Fruit fly (Drosophila melanogaster) whole organism, embryonic: ENCODE measurements around the gene CG42758.

Experiments
- Bgb ChIP-seq: fragments of 200-800 bp; sonication (Bioruptor generic); IDR thresholded peaks from 2 replicates; pipeline ENCODE4 v1.3.6; 2022; ENCODE audit warnings: missing biosample characterization, missing genetic modification characterization; ENCODE audit not compliant: partially characterized antibody
- CG10147 ChIP-seq: fragments of 200-800 bp; sonication (Bioruptor generic); optimal IDR thresholded peaks from 2 replicates; lab custom pipeline; 2019; ENCODE audit warnings: missing biosample characterization, mild to moderate bottlenecking, missing genetic modification characterization, moderate library complexity
- CG11085 ChIP-seq: fragments of 200-800 bp; sonication (Bioruptor generic); IDR thresholded peaks from 2 replicates; pipeline ENCODE4 v1.3.6; 2022; ENCODE audit warnings: missing biosample characterization, missing genetic modification characterization
- CG12219 ChIP-seq: fragments of 200-800 bp; sonication (Bioruptor generic); optimal IDR thresholded peaks from 3 replicates; lab custom pipeline; 2018; ENCODE audit warnings: missing biosample characterization, mild to moderate bottlenecking, missing genetic modification characterization
- CG12236 ChIP-seq: fragments of 200-800 bp; sonication (Bioruptor generic); optimal IDR thresholded peaks from 2 replicates; lab custom pipeline; 2016; ENCODE audit warnings: missing biosample characterization, missing genetic modification characterization
- CG1233 ChIP-seq: fragments of 200-800 bp; sonication (Bioruptor generic); optimal IDR thresholded peaks from 4 replicates; lab custom pipeline; 2018; ENCODE audit warnings: missing biosample characterization, mild to moderate bottlenecking, missing genetic modification characterization
- CG13894 ChIP-seq: fragments of 200-800 bp; sonication (Bioruptor generic); optimal IDR thresholded peaks from 3 replicates; lab custom pipeline; 2018; ENCODE audit warnings: missing biosample characterization, mild to moderate bottlenecking, missing genetic modification characterization, moderate library complexity
- CG1529 ChIP-seq: fragments of 200-800 bp; sonication (Bioruptor generic); optimal IDR thresholded peaks from 3 replicates; lab custom pipeline; 2018; ENCODE audit warnings: missing biosample characterization, missing genetic modification characterization
- CG15479 ChIP-seq: fragments of 200-800 bp; sonication (Bioruptor generic); optimal IDR thresholded peaks from 3 replicates; lab custom pipeline; 2019; ENCODE audit warnings: missing biosample characterization, mild to moderate bottlenecking, missing genetic modification characterization, moderate library complexity
- CG17328 ChIP-seq: fragments of 200-800 bp; sonication (Bioruptor generic); IDR thresholded peaks from 2 replicates; pipeline ENCODE4 v1.3.6; 2022; ENCODE audit warnings: missing biosample characterization, missing genetic modification characterization
- CG18599 ChIP-seq: fragments of 200-800 bp; sonication (Bioruptor generic); optimal IDR thresholded peaks from 3 replicates; lab custom pipeline; 2017; ENCODE audit warnings: missing biosample characterization, missing genetic modification characterization, mild to moderate bottlenecking, moderate library complexity, missing genetic modification reagents
- CG18619 ChIP-seq: fragments of 200-800 bp; sonication (Bioruptor generic); optimal IDR thresholded peaks from 3 replicates; lab custom pipeline; 2017; ENCODE audit warnings: missing biosample characterization, mild to moderate bottlenecking, missing genetic modification characterization
- CG18764 ChIP-seq: fragments of 200-800 bp; sonication (Bioruptor generic); optimal IDR thresholded peaks from 3 replicates; lab custom pipeline; 2016; ENCODE audit warnings: missing biosample characterization, missing genetic modification characterization
- CG2199 ChIP-seq: fragments of 200-800 bp; sonication (Bioruptor generic); IDR thresholded peaks from 3 replicates; pipeline ENCODE4 v1.3.6; 2022; ENCODE audit warnings: missing biosample characterization, missing genetic modification characterization
- CG4360 ChIP-seq: fragments of 200-800 bp; sonication (Bioruptor generic); IDR thresholded peaks from 2 replicates; pipeline ENCODE4 v1.3.6; 2022; ENCODE audit warnings: missing biosample characterization, missing genetic modification characterization
- CG6765 ChIP-seq: fragments of 200-800 bp; sonication (Bioruptor generic); optimal IDR thresholded peaks from 3 replicates; lab custom pipeline; 2017; ENCODE audit warnings: missing biosample characterization, mild to moderate bottlenecking, missing genetic modification characterization
- CG6854 ChIP-seq: fragments of 200-800 bp; sonication (Bioruptor generic); optimal IDR thresholded peaks from 3 replicates; lab custom pipeline; 2017; ENCODE audit warnings: missing biosample characterization, mild to moderate bottlenecking, missing genetic modification characterization
- CG7963 ChIP-seq: fragments of 200-800 bp; sonication (Bioruptor generic); IDR thresholded peaks from 3 replicates; pipeline ENCODE4 v1.3.6; 2022; ENCODE audit warnings: missing biosample characterization, missing genetic modification characterization; ENCODE audit not compliant: partially characterized antibody
- CHES-1-like ChIP-seq: fragments of 200-800 bp; sonication (Bioruptor generic); optimal IDR thresholded peaks from 2 replicates; lab custom pipeline; 2016; ENCODE audit warnings: missing biosample characterization, missing genetic modification characterization
- Dip2 ChIP-seq: fragments of 200-800 bp; sonication (Bioruptor generic); IDR thresholded peaks from 2 replicates; pipeline ENCODE4 v1.3.6; 2022; ENCODE audit warnings: missing biosample characterization, missing genetic modification characterization
- HLH4C ChIP-seq: fragments of 200-800 bp; sonication (Bioruptor generic); IDR thresholded peaks from 3 replicates; pipeline ENCODE4 v1.3.6; 2022; ENCODE audit warnings: missing biosample characterization, missing genetic modification characterization; ENCODE audit not compliant: partially characterized antibody
- HLHmδ ChIP-seq: fragments of 200-800 bp; sonication (Bioruptor generic); optimal IDR thresholded peaks from 2 replicates; lab custom pipeline; 2018; ENCODE audit warnings: missing biosample characterization, mild to moderate bottlenecking, missing genetic modification characterization, moderate library complexity
- Hand ChIP-seq: fragments of 200-800 bp; sonication (Bioruptor generic); optimal IDR thresholded peaks from 2 replicates; lab custom pipeline; 2017; ENCODE audit warnings: mild to moderate bottlenecking, missing biosample characterization, missing genetic modification reagents, missing genetic modification characterization
- Hsf ChIP-seq: fragments of 200-800 bp; sonication (Bioruptor generic); optimal IDR thresholded peaks from 3 replicates; lab custom pipeline; 2016; ENCODE audit warnings: missing biosample characterization, missing genetic modification characterization
- NC2β ChIP-seq: fragments of 200-800 bp; sonication (Bioruptor generic); optimal IDR thresholded peaks from 2 replicates; lab custom pipeline; 2016; ENCODE audit warnings: missing biosample characterization, missing genetic modification characterization
- Oli ChIP-seq: fragments of 200-800 bp; sonication (Bioruptor generic); optimal IDR thresholded peaks from 2 replicates; lab custom pipeline; 2018; ENCODE audit warnings: missing biosample characterization, mild to moderate bottlenecking, missing genetic modification characterization, moderate library complexity
- Ravus ChIP-seq: fragments of 200-800 bp; sonication (Bioruptor generic); IDR thresholded peaks from 2 replicates; pipeline ENCODE4 v1.3.6; 2022; ENCODE audit warnings: missing biosample characterization, missing genetic modification characterization
- Xrp1 ChIP-seq: fragments of 200-800 bp; sonication (Bioruptor generic); IDR thresholded peaks from 2 replicates; pipeline ENCODE4 v1.3.6; 2022; ENCODE audit warnings: missing biosample characterization, missing genetic modification characterization
- ara ChIP-seq: fragments of 200-800 bp; sonication (Bioruptor generic); IDR thresholded peaks from 2 replicates; pipeline ENCODE4 v1.3.6; 2022; ENCODE audit warnings: missing biosample characterization, missing genetic modification characterization
- bsh ChIP-seq, 2 experiments: fragments of 200-800 bp; sonication (Bioruptor generic); optimal IDR thresholded peaks; 2 replicates each; lab custom pipeline; 2017 to 2018; ENCODE audit warnings: mild to moderate bottlenecking in 2 of 2, missing biosample characterization in 2 of 2, missing genetic modification characterization in 2 of 2, moderate library complexity in 1 of 2
- cad ChIP-seq: fragments of >200 bp; optimal IDR thresholded peaks from 2 replicates; lab custom pipeline; 2017; ENCODE audit warnings: missing biosample characterization, missing genetic modification characterization
- cg ChIP-seq: fragments of 200-800 bp; sonication (Bioruptor generic); optimal IDR thresholded peaks from 3 replicates; lab custom pipeline; 2019; ENCODE audit warnings: missing biosample characterization, mild to moderate bottlenecking, missing genetic modification characterization, moderate library complexity
- chinmo ChIP-seq: fragments of 200-800 bp; sonication (Bioruptor generic); IDR thresholded peaks from 4 replicates; pipeline ENCODE4 v1.3.6; 2022; ENCODE audit warnings: missing biosample characterization, missing genetic modification characterization; ENCODE audit not compliant: partially characterized antibody
- ci ChIP-seq: fragments of 200-800 bp; sonication (Bioruptor generic); IDR thresholded peaks from 3 replicates; pipeline ENCODE4 v1.3.6; 2022; ENCODE audit warnings: missing biosample characterization, missing genetic modification characterization
- eve ChIP-seq, 2 experiments: fragments of >200 bp; optimal IDR thresholded peaks; 2 replicates each; lab custom pipeline; 2017; ENCODE audit warnings: missing biosample characterization in 2 of 2, missing genetic modification characterization in 2 of 2
- fd102C ChIP-seq: fragments of 200-800 bp; sonication (Bioruptor generic); optimal IDR thresholded peaks from 2 replicates; lab custom pipeline; 2018; ENCODE audit warnings: missing biosample characterization, mild to moderate bottlenecking, missing genetic modification characterization, moderate library complexity
- gfzf ChIP-seq: fragments of 200-800 bp; sonication (Bioruptor generic); optimal IDR thresholded peaks from 2 replicates; lab custom pipeline; 2016; ENCODE audit warnings: missing biosample characterization, mild to moderate bottlenecking, missing genetic modification characterization, moderate library complexity
- maf-S ChIP-seq: fragments of 200-800 bp; sonication (Bioruptor generic); optimal IDR thresholded peaks from 2 replicates; lab custom pipeline; 2016; ENCODE audit warnings: missing biosample characterization, missing genetic modification characterization
- mld ChIP-seq: fragments of 200-800 bp; sonication (Bioruptor generic); IDR thresholded peaks from 3 replicates; pipeline ENCODE4 v1.3.6; 2022; ENCODE audit warnings: missing biosample characterization, missing genetic modification characterization; ENCODE audit not compliant: partially characterized antibody
- nom ChIP-seq: fragments of 200-800 bp; sonication (Bioruptor generic); optimal IDR thresholded peaks from 2 replicates; lab custom pipeline; 2017; ENCODE audit warnings: missing biosample characterization, missing genetic modification characterization, mild to moderate bottlenecking, moderate library complexity, missing genetic modification reagents
- pan ChIP-seq, 4 experiments: fragments of >200 bp in 3 of 4; fragments of 200-800 bp in 1 of 4; sonication (Bioruptor generic) in 1 of 4; optimal IDR thresholded peaks in 3 of 4; IDR thresholded peaks in 1 of 4; 2 replicates each; pipeline versions ENCODE4 v1.3.6 to Lab custom; 2017 to 2022; ENCODE audit warnings: missing biosample characterization in 2 of 4, missing genetic modification characterization in 2 of 4, mixed read lengths in 1 of 4
- ranshi ChIP-seq: fragments of 200-800 bp; sonication (Bioruptor generic); IDR thresholded peaks from 2 replicates; pipeline ENCODE4 v1.3.6; 2022; ENCODE audit warnings: missing biosample characterization, missing genetic modification characterization
- row ChIP-seq: fragments of 200-800 bp; sonication (Bioruptor generic); IDR thresholded peaks from 3 replicates; pipeline ENCODE4 v1.3.6; 2022; ENCODE audit warnings: missing biosample characterization, missing genetic modification characterization
- scrt ChIP-seq: fragments of 200-800 bp; sonication (Bioruptor generic); optimal IDR thresholded peaks from 2 replicates; lab custom pipeline; 2018; ENCODE audit warnings: missing biosample characterization, mild to moderate bottlenecking, missing genetic modification characterization, moderate library complexity
- sens ChIP-seq: fragments of 200-800 bp; sonication (Bioruptor generic); peaks from one replicate; lab custom pipeline; 2016; ENCODE audit warnings: missing biosample characterization, missing genetic modification characterization
- slp2 ChIP-seq: fragments of 200-800 bp; sonication (Bioruptor generic); optimal IDR thresholded peaks from 2 replicates; lab custom pipeline; 2016; ENCODE audit warnings: missing biosample characterization, missing genetic modification characterization
- twi ChIP-seq: fragments of 200-800 bp; optimal IDR thresholded peaks from 2 replicates; lab custom pipeline; 2019; ENCODE audit warnings: missing biosample characterization, mild to moderate bottlenecking, missing genetic modification characterization, moderate library complexity
- unpg ChIP-seq: fragments of 200-800 bp; sonication (Bioruptor generic); optimal IDR thresholded peaks from 3 replicates; lab custom pipeline; 2018; ENCODE audit warnings: missing biosample characterization, mild to moderate bottlenecking, missing genetic modification characterization, moderate library complexity
- vfl ChIP-seq: fragments of 200-800 bp; sonication (Bioruptor generic); optimal IDR thresholded peaks from 2 replicates; lab custom pipeline; 2016; ENCODE audit warnings: missing biosample characterization, missing genetic modification characterization
- z ChIP-seq: fragments of 200-800 bp; sonication (Bioruptor generic); IDR thresholded peaks from 3 replicates; pipeline ENCODE4 v1.3.6; 2022; ENCODE audit warnings: missing biosample characterization, missing genetic modification characterization

CG42758 gene

DNA sequence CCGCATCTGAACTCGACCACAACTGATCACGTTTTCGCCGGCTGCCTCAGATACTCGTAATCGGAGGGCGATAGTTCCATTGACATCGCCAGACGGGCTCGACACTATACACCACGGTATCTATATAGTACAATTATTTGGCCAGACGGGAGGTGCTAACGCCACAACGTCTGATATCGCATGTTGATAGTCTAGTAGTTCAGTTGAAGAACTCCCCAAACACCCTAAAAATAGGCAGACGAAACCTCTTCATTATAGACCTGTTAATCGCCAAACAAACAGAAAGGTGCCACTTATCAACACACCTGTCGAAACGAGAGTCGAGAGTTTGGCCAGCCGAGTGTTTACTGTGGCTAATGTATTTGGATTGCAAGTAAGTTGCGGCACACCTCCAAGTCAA, 12.2 kb upstream of the CG42758 start (continued):
- TF ChIP-seq ranshi, result no peak; the same call in 1 of the 2 replicates
- no peak for TF ChIP-seq HLHmδ (GFP tag; lab: Kevin White, UChicago)
- TF ChIP-seq CG12219, result peak; percentile 63
- TF ChIP-seq CG6854 (GFP tag; lab: Kevin White, UChicago), result no peak
- TF ChIP-seq CG10147 (GFP tag; lab: Kevin White, UChicago), result peak; percentile 6
- TF ChIP-seq scrt, result peak; percentile 26
- no peak for TF ChIP-seq CG12236
- TF ChIP-seq CG18619 (GFP tag; lab: Kevin White, UChicago), result peak; percentile 24
- TF ChIP-seq Hand (GFP tag; lab: Kevin White, UChicago), result no peak
- TF ChIP-seq Bgb (GFP tag; lab: Robert Waterston, UW), result no peak
- no peak for TF ChIP-seq CG11085 (GFP tag; lab: Robert Waterston, UW)
- TF ChIP-seq slp2, result no peak
- no peak for TF ChIP-seq ara (GFP tag; lab: Robert Waterston, UW)
- TF ChIP-seq Oli (tag; lab: Kevin White, UChicago), result peak; percentile 20
- TF ChIP-seq ci (GFP tag; lab: Robert Waterston, UW), result no peak; the same call in 2 of the 3 replicates
- TF ChIP-seq CHES-1-like (GFP tag; lab: Kevin White, UChicago), result no peak
- TF ChIP-seq Dip2 (GFP tag; lab: Robert Waterston, UW), result no peak
- no peak for TF ChIP-seq CG18764 (GFP tag; lab: Kevin White, UChicago)
- TF ChIP-seq CG17328, result no peak; the same call in 1 of the 2 replicates
- TF ChIP-seq CG13894 (tag; lab: Kevin White, UChicago), result peak; percentile 33
- no peak for TF ChIP-seq HLH4C (GFP tag; lab: Robert Waterston, UW)
- TF ChIP-seq CG15479 (GFP tag; lab: Kevin White, UChicago), result peak; percentile 0
- TF ChIP-seq CG6765 (GFP tag; lab: Kevin White, UChicago), result peak; percentile 55
- TF ChIP-seq gfzf, result peak; percentile 6
- no peak for TF ChIP-seq cad (GFP tag; lab: Kevin White, UChicago)
- TF ChIP-seq row (GFP tag; lab: Robert Waterston, UW), result peak; percentile 36; the same call in 2 of the 3 replicates
- TF ChIP-seq fd102C, result no peak
- peak; percentile 40 for TF ChIP-seq CG1529 (GFP tag; lab: Kevin White, UChicago)
- peak; percentile 3 for TF ChIP-seq NC2β (GFP tag; lab: Kevin White, UChicago)
- TF ChIP-seq CG7963, result no peak
- TF ChIP-seq mld (GFP tag; lab: Robert Waterston, UW), result no peak
- peak in 1 of 2 experiments; percentile 35 for TF ChIP-seq bsh (GFP tag; optimal IDR thresholded peaks at IDR 0.05; lab: Kevin White, UChicago)
- no peak for TF ChIP-seq maf-S (GFP tag; lab: Kevin White, UChicago)
- no peak for TF ChIP-seq Hsf

DNA sequence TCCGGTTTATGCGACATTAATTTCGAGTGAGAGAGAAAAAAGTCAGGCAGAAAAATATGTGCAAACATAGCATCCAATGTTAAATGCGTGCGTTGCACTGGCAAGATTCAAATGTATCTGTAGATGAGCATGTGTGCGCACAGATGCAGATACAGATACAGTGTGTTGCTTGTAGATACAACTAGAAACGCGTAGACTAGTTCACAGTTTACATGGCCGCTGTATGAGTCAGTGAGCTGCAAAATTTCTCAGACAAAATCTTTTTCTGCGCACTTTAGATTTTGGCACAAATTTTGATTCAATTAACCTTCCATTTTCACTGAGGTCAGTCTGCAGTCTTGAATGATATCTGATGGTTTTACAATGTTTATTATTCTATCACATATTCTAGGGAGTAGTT, 11.1 kb upstream of the CG42758 start:
- TF ChIP-seq z (GFP tag; lab: Robert Waterston, UW) (peak; percentile 37; the same call in 1 of the 3 replicates), CG1233 (peak; percentile 5), ci (GFP tag; lab: Robert Waterston, UW) (0 out of 3 replicates have a peak, but pooled peaks have one; percentile 27), cg (GFP tag; lab: Kevin White, UChicago) (peak; percentile 60), CG15479 (GFP tag; lab: Kevin White, UChicago) (peak; percentile 63), Ravus (GFP tag; lab: Robert Waterston, UW) (no peak), Xrp1 (0 out of 2 replicates have a peak, but pooled peaks have one; percentile 12), nom (GFP tag; lab: Kevin White, UChicago) (peak; percentile 1), chinmo (GFP tag; lab: Robert Waterston, UW) (0 out of 4 replicates have a peak, but pooled peaks have one; percentile 58), CG18599 (no peak), sens (peak; percentile 77), CG4360 (GFP tag; lab: Robert Waterston, UW) (0 out of 2 replicates have a peak, but pooled peaks have one; percentile 36), twi (tag; lab: Kevin White, UChicago) (peak; percentile 33), CG2199 (GFP tag; lab: Robert Waterston, UW) (0 out of 3 replicates have a peak, but pooled peaks have one; percentile 30), unpg (GFP tag; lab: Kevin White, UChicago) (no peak), pan (optimal IDR thresholded peaks at IDR 0.05; lab: Kevin White, UChicago) (no peak), pan (GFP tag; optimal IDR thresholded peaks at IDR 0.05 in 1 of 2, IDR thresholded peaks at IDR 0.05 in 1 of 2) (no peak), vfl (GFP tag; lab: Kevin White, UChicago) (no peak), eve (GFP tag; optimal IDR thresholded peaks at IDR 0.05; lab: Kevin White, UChicago) (peak in 1 of 2 experiments; percentile 15)
- TF ChIP-seq, all 482 proteins: peak for 13
